Worm (Caenorhabditis elegans) whole organism, L3 larva: ENCODE data around the gene mltn-9.

Source experiments
- egl-5 ChIP-seq: fragments of 150-350 bp; optimal IDR thresholded peaks from 2 replicates; lab custom pipeline; 2017; ENCODE audit warnings: missing biosample characterization, missing genetic modification reagents, missing genetic modification characterization, inconsistent platforms
- eor-1 ChIP-seq, 2 experiments: fragments of 150-350 bp; optimal IDR thresholded peaks; 2 replicates each; lab custom pipeline; 2014 to 2018; ENCODE audit warnings: missing biosample characterization in 2 of 2, missing genetic modification characterization in 2 of 2
- lin-39 ChIP-seq: fragments of 150-350 bp; optimal IDR thresholded peaks from 2 replicates; lab custom pipeline; 2018; ENCODE audit warnings: missing biosample characterization, missing genetic modification reagents, missing genetic modification characterization
- mdl-1 ChIP-seq: fragments of 150-350 bp; optimal IDR thresholded peaks from 2 replicates; lab custom pipeline; 2014; ENCODE audit warnings: missing biosample characterization, missing genetic modification characterization
- ztf-11 ChIP-seq: fragments of 150-350 bp; optimal IDR thresholded peaks from 2 replicates; lab custom pipeline; 2014; ENCODE audit warnings: missing biosample characterization, missing genetic modification characterization

Gene mltn-9

DNA sequence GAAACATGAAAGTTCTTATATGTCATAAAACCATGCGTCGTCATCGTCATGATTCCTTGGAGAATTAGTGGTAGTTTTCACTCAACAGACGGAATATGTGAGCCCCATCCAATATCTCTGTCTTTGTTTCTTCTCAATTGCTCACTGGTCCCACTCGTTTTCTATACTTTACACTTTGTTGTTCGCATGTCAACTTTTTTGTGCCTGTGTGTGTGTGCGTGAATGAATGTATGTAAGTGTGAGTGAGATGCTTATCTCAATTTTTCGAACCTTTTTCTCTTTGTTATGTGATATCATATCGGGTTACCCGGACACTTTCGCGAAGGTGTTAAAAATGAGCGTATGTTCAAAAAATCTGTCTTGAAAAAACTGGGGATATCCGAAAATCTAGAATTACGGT is 56.3 kb downstream of the mltn-9 start:
- TF ChIP-seq eor-1 (tag; optimal IDR thresholded peaks at IDR 0.05; lab: Kevin White, UChicago) (no peak), lin-39 (tag; lab: Kevin White, UChicago) (peak; percentile 2), egl-5 (peak; percentile 60), mdl-1 (tag; lab: Kevin White, UChicago) (no peak), ztf-11 (tag; lab: Kevin White, UChicago) (no peak)
